Fruit fly (Drosophila melanogaster) whole organism, embryonic: ENCODE results near the gene CG7695.

Source experiments
- Abd-B ChIP-seq: fragments of 200-800 bp; sonication (Bioruptor generic); optimal IDR thresholded peaks from 2 replicates; lab custom pipeline; 2018; ENCODE audit warnings: missing biosample characterization, mild to moderate bottlenecking, missing genetic modification characterization, moderate library complexity
- Awh ChIP-seq: fragments of 200-800 bp; sonication (Bioruptor generic); IDR thresholded peaks from 2 replicates; pipeline ENCODE4, ENCODE4 v1.3.6; 2022; ENCODE audit warnings: missing biosample characterization, missing genetic modification characterization
- Bdp1 ChIP-seq: fragments of 200-800 bp; sonication (Bioruptor generic); optimal IDR thresholded peaks from 3 replicates; lab custom pipeline; 2016; ENCODE audit warnings: missing biosample characterization, missing genetic modification characterization
- CG10979 ChIP-seq: fragments of 200-800 bp; sonication (Bioruptor generic); optimal IDR thresholded peaks from 2 replicates; lab custom pipeline; 2018; ENCODE audit warnings: missing biosample characterization, mild to moderate bottlenecking, missing genetic modification characterization, moderate library complexity
- CG11504 ChIP-seq: fragments of 200-800 bp; sonication (Bioruptor generic); optimal IDR thresholded peaks from 3 replicates; lab custom pipeline; 2019; ENCODE audit warnings: missing biosample characterization, mild to moderate bottlenecking, missing genetic modification characterization, moderate library complexity
- CG12071 ChIP-seq: fragments of 200-800 bp; sonication (Bioruptor generic); optimal IDR thresholded peaks from 3 replicates; lab custom pipeline; 2018; ENCODE audit warnings: missing biosample characterization, mild to moderate bottlenecking, missing genetic modification characterization
- CG12659 ChIP-seq: fragments of 200-800 bp; sonication (Bioruptor generic); optimal IDR thresholded peaks from 3 replicates; lab custom pipeline; 2017; ENCODE audit warnings: mild to moderate bottlenecking, missing biosample characterization, missing genetic modification reagents, missing genetic modification characterization
- CG12942 ChIP-seq: fragments of 200-800 bp; sonication (Bioruptor generic); optimal IDR thresholded peaks from 3 replicates; lab custom pipeline; 2016; ENCODE audit warnings: missing biosample characterization, missing genetic modification characterization
- CG14860 ChIP-seq: fragments of 200-800 bp; sonication (Bioruptor generic); IDR thresholded peaks from 3 replicates; pipeline ENCODE4 v1.3.6; 2022; ENCODE audit warnings: missing biosample characterization, missing genetic modification characterization; ENCODE audit not compliant: partially characterized antibody
- CG17385 ChIP-seq: fragments of 200-800 bp; sonication (Bioruptor generic); optimal IDR thresholded peaks from 3 replicates; lab custom pipeline; 2018; ENCODE audit warnings: missing biosample characterization, mild to moderate bottlenecking, missing genetic modification characterization
- CG18619 ChIP-seq: fragments of 200-800 bp; sonication (Bioruptor generic); optimal IDR thresholded peaks from 3 replicates; lab custom pipeline; 2017; ENCODE audit warnings: missing biosample characterization, mild to moderate bottlenecking, missing genetic modification characterization
- CG2120 ChIP-seq: fragments of 200-800 bp; sonication (Bioruptor generic); optimal IDR thresholded peaks from 3 replicates; lab custom pipeline; 2016; ENCODE audit warnings: missing biosample characterization, missing genetic modification characterization
- CG30403 ChIP-seq: fragments of 200-800 bp; sonication (Bioruptor generic); optimal IDR thresholded peaks from 3 replicates; lab custom pipeline; 2016; ENCODE audit warnings: missing biosample characterization, missing genetic modification characterization
- CG32532 ChIP-seq: fragments of 200-800 bp; sonication (Bioruptor generic); IDR thresholded peaks from 2 replicates; pipeline ENCODE4 v1.3.6; 2022; ENCODE audit warnings: missing biosample characterization, missing genetic modification characterization
- CG3838 ChIP-seq: fragments of 200-800 bp; sonication (Bioruptor generic); optimal IDR thresholded peaks from 3 replicates; lab custom pipeline; 2016; ENCODE audit warnings: missing biosample characterization, missing genetic modification characterization
- CG4282 ChIP-seq: fragments of 200-800 bp; sonication (Bioruptor generic); optimal IDR thresholded peaks from 2 replicates; lab custom pipeline; 2016; ENCODE audit warnings: missing biosample characterization, missing genetic modification characterization
- CG4707 ChIP-seq: fragments of 200-800 bp; sonication (Bioruptor generic); optimal IDR thresholded peaks from 2 replicates; lab custom pipeline; 2018; ENCODE audit warnings: missing biosample characterization, mild to moderate bottlenecking, missing genetic modification characterization, moderate library complexity
- CG6175 ChIP-seq: fragments of 200-800 bp; sonication (Bioruptor generic); IDR thresholded peaks from 3 replicates; pipeline ENCODE4 v1.3.6; 2022; ENCODE audit warnings: missing biosample characterization, missing genetic modification characterization
- CG6689 ChIP-seq: fragments of 200-800 bp; sonication (Bioruptor generic); IDR thresholded peaks from 2 replicates; pipeline ENCODE4 v1.3.6; 2022; ENCODE audit warnings: missing biosample characterization, missing genetic modification characterization
- CG6791 ChIP-seq: fragments of 200-800 bp; sonication (Bioruptor generic); IDR thresholded peaks from 3 replicates; pipeline ENCODE4 v1.3.6; 2022; ENCODE audit warnings: missing biosample characterization, missing genetic modification characterization; ENCODE audit not compliant: partially characterized antibody
- CoRest ChIP-seq: fragments of 200-800 bp; sonication (Bioruptor generic); optimal IDR thresholded peaks from 3 replicates; lab custom pipeline; 2018; ENCODE audit warnings: missing biosample characterization, mild to moderate bottlenecking, missing genetic modification characterization, moderate library complexity
- Dek ChIP-seq: fragments of 200-800 bp; sonication (Bioruptor generic); optimal IDR thresholded peaks from 3 replicates; lab custom pipeline; 2019; ENCODE audit warnings: missing biosample characterization, mild to moderate bottlenecking, missing genetic modification characterization, moderate library complexity
- Drgx ChIP-seq: fragments of 200-800 bp; sonication (Bioruptor generic); IDR thresholded peaks from 2 replicates; pipeline ENCODE4 v1.3.6; 2022; ENCODE audit warnings: missing biosample characterization, missing genetic modification characterization
- Hmr ChIP-seq: fragments of 200-800 bp; sonication (Bioruptor generic); optimal IDR thresholded peaks from 3 replicates; lab custom pipeline; 2017; ENCODE audit warnings: mild to moderate bottlenecking, missing biosample characterization, missing genetic modification reagents, missing genetic modification characterization
- Hr3 ChIP-seq: fragments of 200-800 bp; sonication (Bioruptor generic); optimal IDR thresholded peaks from 3 replicates; lab custom pipeline; 2016; ENCODE audit warnings: missing biosample characterization, missing genetic modification characterization
- Med ChIP-seq: fragments of 200-800 bp; sonication (Bioruptor generic); peaks from one replicate; lab custom pipeline; 2016; ENCODE audit warnings: missing biosample characterization, missing genetic modification characterization, mild to moderate bottlenecking, inconsistent platforms, moderate library complexity
- Oli ChIP-seq: fragments of 200-800 bp; sonication (Bioruptor generic); optimal IDR thresholded peaks from 2 replicates; lab custom pipeline; 2018; ENCODE audit warnings: missing biosample characterization, mild to moderate bottlenecking, missing genetic modification characterization, moderate library complexity
- Pdp1 ChIP-seq, 2 experiments: fragments of 200-800 bp; sonication (Bioruptor generic); optimal IDR thresholded peaks; 3 replicates each; lab custom pipeline; 2016; ENCODE audit warnings: missing biosample characterization in 2 of 2, missing genetic modification characterization in 2 of 2, mild to moderate bottlenecking in 1 of 2, moderate library complexity in 1 of 2
- Sox100B ChIP-seq: fragments of 200-800 bp; sonication (Bioruptor generic); optimal IDR thresholded peaks from 3 replicates; lab custom pipeline; 2018; ENCODE audit warnings: missing biosample characterization, mild to moderate bottlenecking, missing genetic modification characterization
- Sox102F ChIP-seq: fragments of 200-800 bp; sonication (Bioruptor generic); optimal IDR thresholded peaks from 2 replicates; lab custom pipeline; 2018; ENCODE audit warnings: missing biosample characterization, mild to moderate bottlenecking, missing genetic modification characterization, moderate library complexity
- Sry-δ ChIP-seq: fragments of 200-800 bp; sonication (Bioruptor generic); optimal IDR thresholded peaks from 2 replicates; lab custom pipeline; 2016; ENCODE audit warnings: missing biosample characterization, missing genetic modification characterization
- ato ChIP-seq: fragments of 200-800 bp; sonication (Bioruptor generic); IDR thresholded peaks from 2 replicates; pipeline ENCODE4 v1.3.6; 2022; ENCODE audit warnings: missing biosample characterization, missing genetic modification characterization; ENCODE audit not compliant: partially characterized antibody
- bbx ChIP-seq: fragments of 200-800 bp; sonication (Bioruptor generic); IDR thresholded peaks from 2 replicates; pipeline ENCODE4 v1.3.6; 2022; ENCODE audit warnings: missing biosample characterization, missing genetic modification characterization; ENCODE audit not compliant: partially characterized antibody
- chinmo ChIP-seq: fragments of 200-800 bp; sonication (Bioruptor generic); IDR thresholded peaks from 4 replicates; pipeline ENCODE4 v1.3.6; 2022; ENCODE audit warnings: missing biosample characterization, missing genetic modification characterization; ENCODE audit not compliant: partially characterized antibody
- dati ChIP-seq: fragments of 200-800 bp; sonication (Bioruptor generic); IDR thresholded peaks from 2 replicates; pipeline ENCODE4 v1.3.6; 2022; ENCODE audit warnings: missing biosample characterization, missing genetic modification characterization
- dmrt99B ChIP-seq: fragments of 200-800 bp; sonication (Bioruptor generic); optimal IDR thresholded peaks from 2 replicates; lab custom pipeline; 2018; ENCODE audit warnings: missing biosample characterization, mild to moderate bottlenecking, missing genetic modification characterization, moderate library complexity
- fru ChIP-seq: fragments of >200 bp; optimal IDR thresholded peaks from 2 replicates; lab custom pipeline; 2017
- gem ChIP-seq: fragments of 200-800 bp; sonication (Bioruptor generic); optimal IDR thresholded peaks from 2 replicates; lab custom pipeline; 2019; ENCODE audit warnings: missing biosample characterization, mild to moderate bottlenecking, missing genetic modification characterization, moderate library complexity
- gsb-n ChIP-seq: fragments of 200-800 bp; sonication (Bioruptor generic); optimal IDR thresholded peaks from 3 replicates; lab custom pipeline; 2018; ENCODE audit warnings: missing biosample characterization, mild to moderate bottlenecking, missing genetic modification characterization
- her ChIP-seq: fragments of 200-800 bp; sonication (Bioruptor generic); optimal IDR thresholded peaks from 2 replicates; lab custom pipeline; 2016; ENCODE audit warnings: missing biosample characterization, missing genetic modification characterization
- lab ChIP-seq: fragments of 200-800 bp; sonication (Bioruptor generic); optimal IDR thresholded peaks from 3 replicates; lab custom pipeline; 2017; ENCODE audit warnings: missing biosample characterization, missing genetic modification characterization, mild to moderate bottlenecking, moderate library complexity, missing genetic modification reagents
- lilli ChIP-seq: fragments of 200-800 bp; sonication (Bioruptor generic); optimal IDR thresholded peaks from 3 replicates; lab custom pipeline; 2016; ENCODE audit warnings: missing biosample characterization, missing genetic modification characterization
- nerfin-1 ChIP-seq: fragments of 200-800 bp; sonication (Bioruptor generic); optimal IDR thresholded peaks from 3 replicates; lab custom pipeline; 2019; ENCODE audit warnings: missing biosample characterization, mild to moderate bottlenecking, missing genetic modification characterization, moderate library complexity
- oc ChIP-seq: fragments of 200-800 bp; sonication (Bioruptor generic); optimal IDR thresholded peaks from 2 replicates; lab custom pipeline; 2018; ENCODE audit warnings: missing biosample characterization, mild to moderate bottlenecking, missing genetic modification characterization, moderate library complexity
- row ChIP-seq: fragments of 200-800 bp; sonication (Bioruptor generic); IDR thresholded peaks from 3 replicates; pipeline ENCODE4 v1.3.6; 2022; ENCODE audit warnings: missing biosample characterization, missing genetic modification characterization
- sens ChIP-seq: fragments of 200-800 bp; sonication (Bioruptor generic); peaks from one replicate; lab custom pipeline; 2016; ENCODE audit warnings: missing biosample characterization, missing genetic modification characterization
- slbo ChIP-seq: fragments of 200-800 bp; sonication (Bioruptor generic); IDR thresholded peaks from 2 replicates; pipeline ENCODE4 v1.3.6; 2022; ENCODE audit warnings: missing biosample characterization, missing genetic modification characterization
- ssp ChIP-seq: fragments of 200-800 bp; sonication (Bioruptor generic); IDR thresholded peaks from 2 replicates; pipeline ENCODE4 v1.3.6; 2022; ENCODE audit warnings: missing biosample characterization, missing genetic modification characterization
- tio ChIP-seq: fragments of 200-800 bp; sonication (Bioruptor generic); optimal IDR thresholded peaks from 2 replicates; lab custom pipeline; 2017; ENCODE audit warnings: missing biosample characterization, missing genetic modification characterization, inconsistent platforms

CG7695 gene

dm6 chr3R:18639662-18640061 lies 22.4 kb upstream of the CG7695 start:
- TF ChIP-seq row (GFP tag; lab: Robert Waterston, UW) (peak; percentile 28; the same call in 1 of the 3 replicates), CG18619 (no peak), Drgx (peak; percentile 36; the same call in 1 of the 2 replicates)

dm6 chr3R:18633099-18633498 lies 15.8 kb upstream of the CG7695 start:
- no peak for TF ChIP-seq CG4282 (GFP tag; lab: Kevin White, UChicago)
- no peak for TF ChIP-seq Sry-δ
- peak; percentile 31 for TF ChIP-seq Oli
- peak; percentile 45 for TF ChIP-seq Sox102F (GFP tag; lab: Kevin White, UChicago)
- peak; percentile 28 for TF ChIP-seq CoRest (tag; lab: Kevin White, UChicago)
- TF ChIP-seq CG3838 (GFP tag; lab: Kevin White, UChicago) = no peak
- TF ChIP-seq sens = peak; percentile 61
- no peak for TF ChIP-seq Sox100B (GFP tag; lab: Kevin White, UChicago)
- TF ChIP-seq CG11504 (tag; lab: Kevin White, UChicago) = peak; percentile 57
- no peak for TF ChIP-seq Dek (tag; lab: Kevin White, UChicago)
- peak; percentile 6 for TF ChIP-seq lab
- TF ChIP-seq CG12942 = no peak
- TF ChIP-seq Abd-B = peak; percentile 58
- TF ChIP-seq Hmr (GFP tag; lab: Kevin White, UChicago) = no peak
- TF ChIP-seq Pdp1 (GFP tag; optimal IDR thresholded peaks at IDR 0.05; lab: Kevin White, UChicago) = peak in 1 of 2 experiments; percentile 69
- TF ChIP-seq gsb-n (tag; lab: Kevin White, UChicago) = peak; percentile 20
- peak; percentile 50 for TF ChIP-seq dmrt99B (tag; lab: Kevin White, UChicago)
- TF ChIP-seq CG30403 (GFP tag; lab: Kevin White, UChicago) = peak; percentile 1
- no peak for TF ChIP-seq CG12071
- TF ChIP-seq Drgx = peak; percentile 53; the same call in 1 of the 2 replicates
- no peak for TF ChIP-seq Med (GFP tag; lab: Kevin White, UChicago)
- TF ChIP-seq her = no peak
- no peak for TF ChIP-seq CG4707
- TF ChIP-seq oc (tag; lab: Kevin White, UChicago) = peak; percentile 6
- TF ChIP-seq CG17385 (GFP tag; lab: Kevin White, UChicago) = peak; percentile 1
- TF ChIP-seq CG6689 = 0 out of 2 replicates have a peak, but pooled peaks have one; percentile 21
- peak; percentile 56 for TF ChIP-seq row (GFP tag; lab: Robert Waterston, UW)
- no peak for TF ChIP-seq CG12659 (GFP tag; lab: Kevin White, UChicago)
- no peak for TF ChIP-seq CG10979 (tag; lab: Kevin White, UChicago)
- 0 out of 2 replicates have a peak, but pooled peaks have one; percentile 8 for TF ChIP-seq slbo (GFP tag; lab: Robert Waterston, UW)
- peak; percentile 6 for TF ChIP-seq tio (GFP tag; lab: Kevin White, UChicago)
- TF ChIP-seq gem (tag; lab: Kevin White, UChicago) = peak; percentile 51
- no peak for TF ChIP-seq fru (lab: Kevin White, UChicago)
- peak; percentile 6 for TF ChIP-seq CG2120 (GFP tag; lab: Kevin White, UChicago)

dm6 chr3R:18628311-18628811 lies 11.1 kb upstream of the CG7695 start:
- TF ChIP-seq dati (GFP tag; lab: Robert Waterston, UW) (no peak), ssp (no peak), bbx (GFP tag; lab: Robert Waterston, UW) (peak; percentile 64), ato (GFP tag; lab: Robert Waterston, UW) (peak; percentile 74), CG14860 (GFP tag; lab: Robert Waterston, UW) (peak; percentile 70), Awh (GFP tag; lab: Robert Waterston, UW) (peak; percentile 65; the same call in 1 of the 2 replicates), chinmo (GFP tag; lab: Robert Waterston, UW) (peak; percentile 74; the same call in 2 of the 4 replicates), CG32532 (GFP tag; lab: Robert Waterston, UW) (no peak), Bdp1 (GFP tag; lab: Kevin White, UChicago) (peak; percentile 98), CG6175 (GFP tag; lab: Robert Waterston, UW) (peak; percentile 43; the same call in 1 of the 3 replicates), lilli (GFP tag; lab: Kevin White, UChicago) (no peak), nerfin-1 (tag; lab: Kevin White, UChicago) (no peak), CG6791 (GFP tag; lab: Robert Waterston, UW) (peak; percentile 81), Hr3 (no peak)
